Fruit fly (Drosophila melanogaster): Measurements from ENCODE around the gene COX5A.
A peak's percentile ranks its signal among the peaks of the same experiment; 100 is the strongest.

The COX5A gene

dm6 chr3R:11778012-11778865 lies 40.9 kb upstream of the COX5A start (continued):
- peak; percentile 37; the same call in 1 of the 3 replicates for TF ChIP-seq CG11695 (GFP tag; IDR thresholded peaks at IDR 0.05)
- 0 out of 2 replicates have a peak, but pooled peaks have one; percentile 20 for TF ChIP-seq CG4730 (GFP tag; IDR thresholded peaks at IDR 0.05)
- TF ChIP-seq CG3847 (GFP tag; IDR thresholded peaks at IDR 0.05), result 0 out of 2 replicates have a peak, but pooled peaks have one; percentile 12
- peak; percentile 59; the same call in 1 of the 2 replicates for TF ChIP-seq ato (GFP tag; IDR thresholded peaks at IDR 0.05; ENCODE audit: partially characterized antibody)
- peak; percentile 43 to 44 for TF ChIP-seq bsh (GFP tag; optimal IDR thresholded peaks at IDR 0.05)
- TF ChIP-seq CG9932 (GFP tag; IDR thresholded peaks at IDR 0.05), result peak; percentile 60; the same call in 1 of the 2 replicates
- TF ChIP-seq CG12942 (GFP tag; optimal IDR thresholded peaks at IDR 0.05), result peak; percentile 37
- TF ChIP-seq CG8281 (tag; optimal IDR thresholded peaks at IDR 0.05), result peak; percentile 9
- peak; percentile 23 for TF ChIP-seq CG2875 (GFP tag; optimal IDR thresholded peaks at IDR 0.05)
- peak; percentile 43 for TF ChIP-seq NC2α (GFP tag; optimal IDR thresholded peaks at IDR 0.05)
- TF ChIP-seq gro (GFP tag; optimal IDR thresholded peaks at IDR 0.05), result peak; percentile 73
- no peak for TF ChIP-seq CG3726 (GFP tag; IDR thresholded peaks at IDR 0.05)
- peak; percentile 49 for TF ChIP-seq da (GFP tag; optimal IDR thresholded peaks at IDR 0.05)
- TF ChIP-seq ken (GFP tag; IDR thresholded peaks at IDR 0.05), result peak; percentile 43; the same call in 1 of the 3 replicates
- no peak for TF ChIP-seq Lpt (GFP tag; optimal IDR thresholded peaks at IDR 0.05)
- no peak for TF ChIP-seq CG11696 (GFP tag; IDR thresholded peaks at IDR 0.05)
- peak; percentile 38 for TF ChIP-seq Hey (tag; optimal IDR thresholded peaks at IDR 0.05)
- no peak for TF ChIP-seq nau (GFP tag; optimal IDR thresholded peaks at IDR 0.05)
- peak; percentile 47; the same call in 1 of the 3 replicates for TF ChIP-seq HLH4C (GFP tag; IDR thresholded peaks at IDR 0.05; ENCODE audit: partially characterized antibody)
- peak; percentile 65 for TF ChIP-seq Ets97D (GFP tag; optimal IDR thresholded peaks at IDR 0.05)
- no peak; the same call in 1 of the 2 replicates for TF ChIP-seq CG4360 (GFP tag; IDR thresholded peaks at IDR 0.05)
- no peak for TF ChIP-seq grn (GFP tag; optimal IDR thresholded peaks at IDR 0.05)
- peak in 1 of 2 experiments; percentile 34 for TF ChIP-seq insv (GFP tag; optimal IDR thresholded peaks at IDR 0.05)
- TF ChIP-seq CG12659 (GFP tag; optimal IDR thresholded peaks at IDR 0.05), result peak; percentile 77
- peak; percentile 72 for TF ChIP-seq Ssrp (tag; optimal IDR thresholded peaks at IDR 0.05)
- no peak for TF ChIP-seq Taf1 (GFP tag; IDR thresholded peaks at IDR 0.05)
- TF ChIP-seq cato (GFP tag; optimal IDR thresholded peaks at IDR 0.05; ENCODE audit: borderline replicate concordance), result peak; percentile 42
- peak; percentile 75 for TF ChIP-seq Opbp (GFP tag; IDR thresholded peaks at IDR 0.05; ENCODE audit: partially characterized antibody)
- TF ChIP-seq CG2199 (GFP tag; IDR thresholded peaks at IDR 0.05), result peak; percentile 95
- peak; percentile 58; the same call in 1 of the 3 replicates for TF ChIP-seq CG6791 (GFP tag; IDR thresholded peaks at IDR 0.05; ENCODE audit: partially characterized antibody)
- TF ChIP-seq Ptx1 (GFP tag; IDR thresholded peaks at IDR 0.05), result peak; percentile 50; the same call in 1 of the 2 replicates
- peak; percentile 22 for TF ChIP-seq ac (GFP tag; optimal IDR thresholded peaks at IDR 0.05)
- TF ChIP-seq tin (GFP tag; optimal IDR thresholded peaks at IDR 0.05), result peak; percentile 31
- peak; percentile 59 for TF ChIP-seq Mes4 (GFP tag; optimal IDR thresholded peaks at IDR 0.05)
- TF ChIP-seq CG42726 (GFP tag; IDR thresholded peaks at IDR 0.05; ENCODE audit: partially characterized antibody), result peak; percentile 57; the same call in 1 of the 2 replicates
- peak; percentile 7; the same call in 1 of the 2 replicates for TF ChIP-seq Awh (GFP tag; IDR thresholded peaks at IDR 0.05)
- peak; percentile 5 for TF ChIP-seq CG1647 (GFP tag; optimal IDR thresholded peaks at IDR 0.05)
- TF ChIP-seq CG32767 (GFP tag; IDR thresholded peaks at IDR 0.05), result peak; percentile 40
- TF ChIP-seq pita (GFP tag; optimal IDR thresholded peaks at IDR 0.05), result no peak
- peak; percentile 94 for TF ChIP-seq chinmo (GFP tag; IDR thresholded peaks at IDR 0.05; ENCODE audit: partially characterized antibody)
- no peak for TF ChIP-seq h (optimal IDR thresholded peaks at IDR 0.05)
- TF ChIP-seq CG11723 (GFP tag; optimal IDR thresholded peaks at IDR 0.05), result peak; percentile 65
- 0 out of 2 replicates have a peak, but pooled peaks have one; percentile 53 for TF ChIP-seq CG32772 (GFP tag; IDR thresholded peaks at IDR 0.05)
- TF ChIP-seq ranshi (GFP tag; IDR thresholded peaks at IDR 0.05), result no peak
- TF ChIP-seq Fer3 (tag; optimal IDR thresholded peaks at IDR 0.05), result no peak
- TF ChIP-seq cg (GFP tag; optimal IDR thresholded peaks at IDR 0.05), result peak; percentile 93
- peak; percentile 79 for TF ChIP-seq gem (tag; optimal IDR thresholded peaks at IDR 0.05)
- TF ChIP-seq Vsx1 (GFP tag; optimal IDR thresholded peaks at IDR 0.05), result no peak

All from whole organism, embryonic.